Fruit fly (Drosophila melanogaster): ENCODE results near the gene CG1090.

Gene CG1090

dm6 chr3R:4387490-4387889 is 27.8 kb downstream of the CG1090 start, which contains the start of gene tub (continued):
- TF ChIP-seq CG8290 (GFP tag; optimal IDR thresholded peaks at IDR 0.05), result peak; percentile 30
- peak in 1 of 2 experiments; percentile 82 for TF ChIP-seq CG8290 (tag; optimal IDR thresholded peaks at IDR 0.05)
- TF ChIP-seq gcm (GFP tag; optimal IDR thresholded peaks at IDR 0.05), result no peak
- no peak for TF ChIP-seq Bteb2 (GFP tag; optimal IDR thresholded peaks at IDR 0.05)
- no peak for TF ChIP-seq D19B (GFP tag; optimal IDR thresholded peaks at IDR 0.05)
- no peak for TF ChIP-seq Vsx1 (GFP tag; optimal IDR thresholded peaks at IDR 0.05)
- no peak for TF ChIP-seq CG15479 (GFP tag; optimal IDR thresholded peaks at IDR 0.05)
- peak; percentile 38 for TF ChIP-seq CG17186 (GFP tag; optimal IDR thresholded peaks at IDR 0.05)
- no peak for TF ChIP-seq rib (GFP tag; IDR thresholded peaks at IDR 0.05)
- peak; percentile 36 for TF ChIP-seq CG10979 (tag; optimal IDR thresholded peaks at IDR 0.05)
- TF ChIP-seq Oaz (GFP tag; IDR thresholded peaks at IDR 0.05), result no peak
- TF ChIP-seq HLH3B (GFP tag; IDR thresholded peaks at IDR 0.05), result no peak; the same call in 1 of the 2 replicates
- TF ChIP-seq cg (GFP tag; optimal IDR thresholded peaks at IDR 0.05), result no peak
- TF ChIP-seq CG9797 (GFP tag; optimal IDR thresholded peaks at IDR 0.05), result peak; percentile 84
- TF ChIP-seq shn (GFP tag; optimal IDR thresholded peaks at IDR 0.05), result peak; percentile 31
- no peak for TF ChIP-seq gcm2 (GFP tag; optimal IDR thresholded peaks at IDR 0.05)
- no peak for TF ChIP-seq fru (optimal IDR thresholded peaks at IDR 0.05)
- TF ChIP-seq crc (GFP tag; optimal IDR thresholded peaks at IDR 0.05), result no peak
- TF ChIP-seq dati (GFP tag; IDR thresholded peaks at IDR 0.05), result no peak
- no peak for TF ChIP-seq cad (GFP tag; optimal IDR thresholded peaks at IDR 0.05)
- TF ChIP-seq CG9727 (GFP tag; optimal IDR thresholded peaks at IDR 0.05), result no peak
- TF ChIP-seq CG34224 (GFP tag; IDR thresholded peaks at IDR 0.05; ENCODE audit: partially characterized antibody), result 0 out of 3 replicates have a peak, but pooled peaks have one; percentile 30
- TF ChIP-seq Elba2 (GFP tag; optimal IDR thresholded peaks at IDR 0.05), result no peak
- no peak for TF ChIP-seq NC2α (GFP tag; optimal IDR thresholded peaks at IDR 0.05)
- TF ChIP-seq CG14710 (tag; optimal IDR thresholded peaks at IDR 0.05), result peak; percentile 57
- no peak for TF ChIP-seq sim (GFP tag; IDR thresholded peaks at IDR 0.05)
- TF ChIP-seq CG31365 (tag; optimal IDR thresholded peaks at IDR 0.05), result no peak
- TF ChIP-seq h (optimal IDR thresholded peaks at IDR 0.05), result no peak
- TF ChIP-seq CG7963 (GFP tag; IDR thresholded peaks at IDR 0.05; ENCODE audit: partially characterized antibody), result no peak
- TF ChIP-seq Bgb (GFP tag; IDR thresholded peaks at IDR 0.05; ENCODE audit: partially characterized antibody), result peak; percentile 19; the same call in 1 of the 2 replicates
- TF ChIP-seq Ravus (GFP tag; IDR thresholded peaks at IDR 0.05), result no peak
- TF ChIP-seq sima (GFP tag; optimal IDR thresholded peaks at IDR 0.05), result no peak
- no peak for TF ChIP-seq esg (GFP tag; conservative IDR thresholded peaks at IDR 0.05)
- TF ChIP-seq yki (optimal IDR thresholded peaks at IDR 0.05), result no peak
- TF ChIP-seq zfh2 (GFP tag; optimal IDR thresholded peaks at IDR 0.05), result peak; percentile 25
- peak; percentile 35 for TF ChIP-seq az2 (GFP tag; optimal IDR thresholded peaks at IDR 0.05)
- no peak for TF ChIP-seq cas (GFP tag; IDR thresholded peaks at IDR 0.05)
- TF ChIP-seq repo (GFP tag; optimal IDR thresholded peaks at IDR 0.05), result peak; percentile 36
- peak; percentile 36; the same call in 1 of the 2 replicates for TF ChIP-seq amos (GFP tag; IDR thresholded peaks at IDR 0.05; ENCODE audit: partially characterized antibody)
- TF ChIP-seq Stat92E (GFP tag; optimal IDR thresholded peaks at IDR 0.05), result peak in 1 of 3 experiments; percentile 13
- TF ChIP-seq oc (tag; optimal IDR thresholded peaks at IDR 0.05), result no peak
- peak; percentile 62; the same call in 2 of the 3 replicates for TF ChIP-seq CG2199 (GFP tag; IDR thresholded peaks at IDR 0.05)
- TF ChIP-seq fd96Cb (tag; optimal IDR thresholded peaks at IDR 0.05), result no peak
- TF ChIP-seq Asciz (GFP tag; optimal IDR thresholded peaks at IDR 0.05), result no peak
- TF ChIP-seq Tbp (GFP tag; optimal IDR thresholded peaks at IDR 0.05), result no peak
- TF ChIP-seq Nf-YA (GFP tag; IDR thresholded peaks at IDR 0.05), result no peak
- peak; percentile 69 for TF ChIP-seq lilli (GFP tag; optimal IDR thresholded peaks at IDR 0.05)
- TF ChIP-seq lmd (GFP tag; IDR thresholded peaks at IDR 0.05), result peak; percentile 38; the same call in 1 of the 2 replicates
- no peak for TF ChIP-seq lov (optimal IDR thresholded peaks at IDR 0.05)
- TF ChIP-seq lov (GFP tag; IDR thresholded peaks at IDR 0.05), result no peak
- TF ChIP-seq Hsf (GFP tag; optimal IDR thresholded peaks at IDR 0.05), result peak; percentile 48
- no peak for TF ChIP-seq Hr39 (optimal IDR thresholded peaks at IDR 0.05)
- TF ChIP-seq Med (GFP tag), result peak; percentile 89
- TF ChIP-seq CG17568 (GFP tag; optimal IDR thresholded peaks at IDR 0.05), result no peak

Measured in whole organism, embryonic.